Fruit fly (Drosophila melanogaster) whole organism, embryonic: Measurements from ENCODE around the gene CG13385.
A peak's percentile ranks its signal among the peaks of the same experiment; 100 is the strongest.

Source experiments
- Aef1 ChIP-seq: fragments of 200-800 bp; sonication (Bioruptor generic); IDR thresholded peaks from 3 replicates; pipeline ENCODE4 v1.3.6; 2022; ENCODE audit warnings: missing biosample characterization, missing genetic modification characterization
- Bteb2 ChIP-seq: fragments of 200-800 bp; sonication (Bioruptor generic); optimal IDR thresholded peaks from 2 replicates; lab custom pipeline; 2016; ENCODE audit warnings: missing biosample characterization, missing genetic modification characterization
- CG10431 ChIP-seq: fragments of 200-800 bp; sonication (Bioruptor generic); optimal IDR thresholded peaks from 3 replicates; lab custom pipeline; 2018; ENCODE audit warnings: missing biosample characterization, mild to moderate bottlenecking, missing genetic modification characterization
- CG11560 ChIP-seq: fragments of 200-800 bp; sonication (Bioruptor generic); IDR thresholded peaks from 3 replicates; pipeline ENCODE4 v1.3.6; 2022; ENCODE audit warnings: missing biosample characterization, missing genetic modification characterization
- CG12104 ChIP-seq: fragments of 200-800 bp; sonication (Bioruptor generic); optimal IDR thresholded peaks from 3 replicates; lab custom pipeline; 2016; ENCODE audit warnings: missing biosample characterization, missing genetic modification characterization
- CG14014 ChIP-seq: fragments of 200-800 bp; sonication (Bioruptor generic); IDR thresholded peaks from 2 replicates; pipeline ENCODE4 v1.3.6; 2022; ENCODE audit warnings: missing biosample characterization, missing genetic modification characterization
- CG16815 ChIP-seq: fragments of 200-800 bp; sonication (Bioruptor generic); optimal IDR thresholded peaks from 3 replicates; lab custom pipeline; 2017; ENCODE audit warnings: missing biosample characterization, mild to moderate bottlenecking, missing genetic modification characterization
- CG1792 ChIP-seq: fragments of 200-800 bp; sonication (Bioruptor generic); optimal IDR thresholded peaks from 2 replicates; lab custom pipeline; 2016; ENCODE audit warnings: missing biosample characterization, missing genetic modification characterization
- CG2129 ChIP-seq: fragments of 200-800 bp; sonication (Bioruptor generic); IDR thresholded peaks from 2 replicates; pipeline ENCODE4 v1.3.6; 2022; ENCODE audit warnings: missing biosample characterization, missing genetic modification characterization; ENCODE audit not compliant: partially characterized antibody
- CG2202 ChIP-seq: fragments of 200-800 bp; sonication (Bioruptor generic); optimal IDR thresholded peaks from 2 replicates; lab custom pipeline; 2018; ENCODE audit warnings: missing biosample characterization, mild to moderate bottlenecking, missing genetic modification characterization
- CG31224 ChIP-seq: fragments of 200-800 bp; sonication (Bioruptor generic); IDR thresholded peaks from 2 replicates; pipeline ENCODE4 v1.3.6; 2022; ENCODE audit warnings: missing biosample characterization, missing genetic modification characterization
- CG31365 ChIP-seq: fragments of 200-800 bp; sonication (Bioruptor generic); optimal IDR thresholded peaks from 2 replicates; lab custom pipeline; 2018; ENCODE audit warnings: missing biosample characterization, mild to moderate bottlenecking, missing genetic modification characterization
- CG4282 ChIP-seq: fragments of 200-800 bp; sonication (Bioruptor generic); optimal IDR thresholded peaks from 2 replicates; lab custom pipeline; 2016; ENCODE audit warnings: missing biosample characterization, missing genetic modification characterization
- CG7556 ChIP-seq: fragments of 200-800 bp; sonication (Bioruptor generic); optimal IDR thresholded peaks from 2 replicates; lab custom pipeline; 2017; ENCODE audit warnings: missing biosample characterization, mild to moderate bottlenecking, missing genetic modification characterization
- CG8290 ChIP-seq, 3 experiments: fragments of 200-800 bp; sonication (Bioruptor generic); optimal IDR thresholded peaks; 2 replicates each; lab custom pipeline; 2016 to 2019; ENCODE audit warnings: missing biosample characterization in 3 of 3, missing genetic modification characterization in 3 of 3, mild to moderate bottlenecking in 2 of 3, moderate library complexity in 1 of 3
- CG8388 ChIP-seq: fragments of 200-800 bp; sonication (Bioruptor generic); optimal IDR thresholded peaks from 2 replicates; lab custom pipeline; 2019; ENCODE audit warnings: missing biosample characterization, mild to moderate bottlenecking, missing genetic modification characterization, moderate library complexity
- CG8478 ChIP-seq: fragments of >200 bp; optimal IDR thresholded peaks from 2 replicates; lab custom pipeline; 2018
- CG9437 ChIP-seq: fragments of 200-800 bp; sonication (Bioruptor generic); optimal IDR thresholded peaks from 2 replicates; lab custom pipeline; 2018; ENCODE audit warnings: missing biosample characterization, mild to moderate bottlenecking, missing genetic modification characterization
- D ChIP-seq, 2 experiments: fragments of 200-800 bp in 1 of 2; fragments of >200 bp in 1 of 2; sonication (Bioruptor generic) in 1 of 2; optimal IDR thresholded peaks; 2 replicates in 1 of 2; 3 replicates in 1 of 2; lab custom pipeline; 2017; ENCODE audit warnings: mild to moderate bottlenecking in 1 of 2, missing biosample characterization in 1 of 2, missing genetic modification characterization in 1 of 2, missing genetic modification reagents in 1 of 2
- Ets97D ChIP-seq: fragments of 200-800 bp; sonication (Bioruptor generic); optimal IDR thresholded peaks from 3 replicates; lab custom pipeline; 2016; ENCODE audit warnings: missing biosample characterization, missing genetic modification characterization
- Rfx ChIP-seq: fragments of 200-800 bp; sonication (Bioruptor generic); IDR thresholded peaks from 2 replicates; pipeline ENCODE4 v1.3.6; 2022; ENCODE audit warnings: missing biosample characterization, missing genetic modification characterization
- Sry-δ ChIP-seq: fragments of 200-800 bp; sonication (Bioruptor generic); optimal IDR thresholded peaks from 2 replicates; lab custom pipeline; 2016; ENCODE audit warnings: missing biosample characterization, missing genetic modification characterization
- abd-A ChIP-seq: fragments of 200-800 bp; sonication (Bioruptor generic); optimal IDR thresholded peaks from 3 replicates; lab custom pipeline; 2019; ENCODE audit warnings: missing biosample characterization, mild to moderate bottlenecking, missing genetic modification characterization, moderate library complexity
- ac ChIP-seq: fragments of 200-800 bp; sonication (Bioruptor generic); optimal IDR thresholded peaks from 3 replicates; lab custom pipeline; 2017; ENCODE audit warnings: missing biosample characterization, mild to moderate bottlenecking, missing genetic modification characterization
- bab2 ChIP-seq: fragments of 200-800 bp; sonication (Bioruptor generic); optimal IDR thresholded peaks from 2 replicates; lab custom pipeline; 2016; ENCODE audit warnings: missing biosample characterization, missing genetic modification characterization
- dati ChIP-seq: fragments of 200-800 bp; sonication (Bioruptor generic); IDR thresholded peaks from 2 replicates; pipeline ENCODE4 v1.3.6; 2022; ENCODE audit warnings: missing biosample characterization, missing genetic modification characterization
- dm ChIP-seq: fragments of 200-800 bp; sonication (Bioruptor generic); optimal IDR thresholded peaks from 3 replicates; lab custom pipeline; 2016; ENCODE audit warnings: missing biosample characterization, missing genetic modification characterization
- dmrt99B ChIP-seq: fragments of 200-800 bp; sonication (Bioruptor generic); optimal IDR thresholded peaks from 2 replicates; lab custom pipeline; 2018; ENCODE audit warnings: missing biosample characterization, mild to moderate bottlenecking, missing genetic modification characterization, moderate library complexity
- exex ChIP-seq: fragments of 200-800 bp; sonication (Bioruptor generic); optimal IDR thresholded peaks from 4 replicates; lab custom pipeline; 2018; ENCODE audit warnings: missing biosample characterization, mild to moderate bottlenecking, missing genetic modification characterization, moderate library complexity
- ftz-f1 ChIP-seq: fragments of 200-800 bp; sonication (Bioruptor generic); optimal IDR thresholded peaks from 2 replicates; lab custom pipeline; 2016; ENCODE audit warnings: missing biosample characterization, missing genetic modification characterization
- hb ChIP-seq: fragments of 200-800 bp; sonication (Bioruptor generic); IDR thresholded peaks from 3 replicates; pipeline ENCODE4 v1.3.6; 2022; ENCODE audit warnings: missing biosample characterization, missing genetic modification characterization; ENCODE audit not compliant: partially characterized antibody
- insv ChIP-seq, 2 experiments: fragments of 200-800 bp; sonication (Bioruptor generic); optimal IDR thresholded peaks; 3 replicates each; lab custom pipeline; 2016 to 2018; ENCODE audit warnings: missing biosample characterization in 2 of 2, missing genetic modification characterization in 2 of 2
- jumu ChIP-seq: fragments of 200-800 bp; sonication (Bioruptor generic); optimal IDR thresholded peaks from 3 replicates; lab custom pipeline; 2016; ENCODE audit warnings: missing biosample characterization, missing genetic modification characterization
- ken ChIP-seq: fragments of 200-800 bp; sonication (Bioruptor generic); IDR thresholded peaks from 3 replicates; pipeline ENCODE4 v1.3.6; 2022; ENCODE audit warnings: missing biosample characterization, missing genetic modification characterization
- kni ChIP-seq: fragments of 200-800 bp; sonication (Bioruptor generic); optimal IDR thresholded peaks from 3 replicates; lab custom pipeline; 2017; ENCODE audit warnings: mild to moderate bottlenecking, missing biosample characterization, missing genetic modification reagents, missing genetic modification characterization
- pan ChIP-seq, 4 experiments: fragments of >200 bp in 3 of 4; fragments of 200-800 bp in 1 of 4; sonication (Bioruptor generic) in 1 of 4; optimal IDR thresholded peaks in 3 of 4; IDR thresholded peaks in 1 of 4; 2 replicates each; pipeline versions ENCODE4 v1.3.6 to Lab custom; 2017 to 2022; ENCODE audit warnings: missing biosample characterization in 2 of 4, missing genetic modification characterization in 2 of 4, mixed read lengths in 1 of 4
- pb ChIP-seq: fragments of 200-800 bp; sonication (Bioruptor generic); optimal IDR thresholded peaks from 3 replicates; lab custom pipeline; 2016; ENCODE audit warnings: missing biosample characterization, missing genetic modification characterization
- pum ChIP-seq: fragments of 200-800 bp; sonication (Bioruptor generic); optimal IDR thresholded peaks from 2 replicates; lab custom pipeline; 2016; ENCODE audit warnings: missing biosample characterization, missing genetic modification characterization
- run ChIP-seq: fragments of 200-800 bp; sonication (Bioruptor generic); optimal IDR thresholded peaks from 3 replicates; lab custom pipeline; 2018; ENCODE audit warnings: missing biosample characterization, mild to moderate bottlenecking, missing genetic modification characterization
- schlank ChIP-seq: fragments of 200-800 bp; sonication (Bioruptor generic); optimal IDR thresholded peaks from 2 replicates; lab custom pipeline; 2018; ENCODE audit warnings: missing biosample characterization, mild to moderate bottlenecking, missing genetic modification characterization
- scrt ChIP-seq: fragments of 200-800 bp; sonication (Bioruptor generic); optimal IDR thresholded peaks from 2 replicates; lab custom pipeline; 2018; ENCODE audit warnings: missing biosample characterization, mild to moderate bottlenecking, missing genetic modification characterization, moderate library complexity
- shn ChIP-seq: fragments of 200-800 bp; sonication (Bioruptor generic); optimal IDR thresholded peaks from 3 replicates; lab custom pipeline; 2016; ENCODE audit warnings: missing biosample characterization, missing genetic modification characterization
- so ChIP-seq: fragments of 200-800 bp; sonication (Bioruptor generic); IDR thresholded peaks from 3 replicates; pipeline ENCODE4 v1.3.6; 2022; ENCODE audit warnings: missing biosample characterization, missing genetic modification characterization
- sob ChIP-seq: fragments of 200-800 bp; sonication (Bioruptor generic); IDR thresholded peaks from 2 replicates; pipeline ENCODE4 v1.3.6; 2022; ENCODE audit warnings: missing biosample characterization, missing genetic modification characterization
- sr ChIP-seq: fragments of 200-800 bp; sonication (Bioruptor generic); IDR thresholded peaks from 3 replicates; pipeline ENCODE4 v1.3.6; 2022; ENCODE audit warnings: missing biosample characterization, missing genetic modification characterization
- sug ChIP-seq: fragments of 200-800 bp; optimal IDR thresholded peaks from 2 replicates; lab custom pipeline; 2019; ENCODE audit warnings: missing biosample characterization, mild to moderate bottlenecking, missing genetic modification characterization, moderate library complexity
- tio ChIP-seq: fragments of 200-800 bp; sonication (Bioruptor generic); optimal IDR thresholded peaks from 2 replicates; lab custom pipeline; 2017; ENCODE audit warnings: missing biosample characterization, missing genetic modification characterization, inconsistent platforms
- twi ChIP-seq: fragments of 200-800 bp; optimal IDR thresholded peaks from 2 replicates; lab custom pipeline; 2019; ENCODE audit warnings: missing biosample characterization, mild to moderate bottlenecking, missing genetic modification characterization, moderate library complexity

The CG13385 gene

dm6 chr2L:8364006-8364956 lies 32.2 kb upstream of the CG13385 start, which contains the start of the genes RpS13 and CSN8 (continued):
- TF ChIP-seq twi (peak; percentile 35), CG2202 (tag; lab: Kevin White, UChicago) (no peak), CG8388 (GFP tag; lab: Kevin White, UChicago) (peak; percentile 7), pan (optimal IDR thresholded peaks at IDR 0.05; lab: Kevin White, UChicago) (no peak), pan (GFP tag; optimal IDR thresholded peaks at IDR 0.05 in 1 of 2, IDR thresholded peaks at IDR 0.05 in 1 of 2) (no peak), CG4282 (GFP tag; lab: Kevin White, UChicago) (no peak), pb (no peak), insv (GFP tag; optimal IDR thresholded peaks at IDR 0.05; lab: Kevin White, UChicago) (peak in 1 of 2 experiments; percentile 40), CG2129 (GFP tag; lab: Robert Waterston, UW) (peak; percentile 91), CG12104 (no peak), CG14014 (no peak), Rfx (GFP tag; lab: Robert Waterston, UW) (peak; percentile 43), run (no peak), CG11560 (tag; lab: Robert Waterston, UW) (no peak), jumu (GFP tag; lab: Kevin White, UChicago) (no peak), CG1792 (GFP tag; lab: Kevin White, UChicago) (no peak), CG8478 (no peak), hb (GFP tag; lab: Robert Waterston, UW) (peak; percentile 94), dati (GFP tag; lab: Robert Waterston, UW) (no peak), Bteb2 (GFP tag; lab: Kevin White, UChicago) (no peak), CG31224 (GFP tag; lab: Robert Waterston, UW) (no peak), CG16815 (no peak), so (no peak), tio (GFP tag; lab: Kevin White, UChicago) (no peak), Sry-δ (GFP tag; lab: Kevin White, UChicago) (peak; percentile 88), ken (GFP tag; lab: Robert Waterston, UW) (no peak), shn (GFP tag; lab: Kevin White, UChicago) (no peak), Aef1 (GFP tag; lab: Robert Waterston, UW) (no peak), pum (GFP tag; lab: Kevin White, UChicago) (no peak), dmrt99B (tag; lab: Kevin White, UChicago) (no peak), CG9437 (no peak), kni (GFP tag; lab: Kevin White, UChicago) (peak; percentile 66), CG8290 (GFP tag; optimal IDR thresholded peaks at IDR 0.05; lab: Kevin White, UChicago) (no peak), CG8290 (tag; optimal IDR thresholded peaks at IDR 0.05; lab: Kevin White, UChicago) (peak in 1 of 2 experiments; percentile 36), CG31365 (peak; percentile 23), CG7556 (GFP tag; lab: Kevin White, UChicago) (no peak), schlank (tag; lab: Kevin White, UChicago) (no peak), abd-A (peak; percentile 35), sug (tag; lab: Kevin White, UChicago) (peak; percentile 55), D (optimal IDR thresholded peaks at IDR 0.05; lab: Kevin White, UChicago) (no peak), D (GFP tag; optimal IDR thresholded peaks at IDR 0.05; lab: Kevin White, UChicago) (no peak), ac (GFP tag; lab: Kevin White, UChicago) (no peak), Ets97D (GFP tag; lab: Kevin White, UChicago) (peak; percentile 95), scrt (GFP tag; lab: Kevin White, UChicago) (peak; percentile 10), CG10431 (no peak), dm (GFP tag; lab: Kevin White, UChicago) (peak; percentile 92), ftz-f1 (no peak), sob (GFP tag; lab: Robert Waterston, UW) (peak; percentile 54; the same call in 1 of the 2 replicates), bab2 (GFP tag; lab: Kevin White, UChicago) (no peak), sr (GFP tag; lab: Robert Waterston, UW) (no peak), exex (peak; percentile 10)
